Worm (Caenorhabditis elegans) whole organism, midembryonic: ENCODE measurements around the gene skr-15.

Source experiments
- T22C8.4 ChIP-seq: fragments of 200-800 bp; sonication (Bioruptor generic); IDR thresholded peaks from 2 replicates; pipeline ENCODE4 v1.3.6; 2022; ENCODE audit warnings: missing genetic modification characterization, missing compliant biosample characterization
- cog-1 ChIP-seq: sonication (generic microtip); optimal IDR thresholded peaks from 2 replicates; lab custom pipeline; 2016; ENCODE audit warnings: missing genetic modification characterization, missing compliant biosample characterization

- TF ChIP-seq T22C8.4 (GFP tag; lab: Robert Waterston, UW) (no peak), cog-1 (tag; lab: Kevin White, UChicago) (no peak)
Observed at ce11 chrII:3823855-3824254, at the start of gene skr-15.
